Worm (Caenorhabditis elegans) whole organism, early embryonic: Measurements from ENCODE around the gene moc-1.

Source experiments
- ama-1 ChIP-seq: fragments of 150-350 bp; optimal IDR thresholded peaks from 2 replicates; lab custom pipeline; 2014
- hmbx-1 ChIP-seq: sonication (generic microtip); optimal IDR thresholded peaks from 2 replicates; lab custom pipeline; 2016; ENCODE audit warnings: mild to moderate bottlenecking, missing genetic modification characterization, missing compliant biosample characterization
- pes-1 ChIP-seq: fragments of 200-800 bp; sonication (Bioruptor generic); IDR thresholded peaks from 2 replicates; pipeline ENCODE4 v1.3.6; 2022; ENCODE audit warnings: missing genetic modification reagents, missing genetic modification characterization, missing compliant biosample characterization
- sea-1 ChIP-seq: fragments of 200-800 bp; sonication (Bioruptor generic); conservative IDR thresholded peaks from 2 replicates; pipeline ENCODE4 v1.3.6; 2022; ENCODE audit warnings: missing genetic modification characterization, missing compliant biosample characterization
- tbx-37 ChIP-seq: fragments of 200-800 bp; sonication (Bioruptor generic); conservative IDR thresholded peaks from 2 replicates; pipeline ENCODE4 v1.3.6; 2022; ENCODE audit warnings: missing genetic modification reagents, missing genetic modification characterization, missing compliant biosample characterization

ce11 chrX:10123015-10123414, 15.4 kb downstream of the moc-1 start:
- no peak for TF ChIP-seq ama-1 (lab: Kevin White, UChicago)
- no peak for TF ChIP-seq hmbx-1 (tag; lab: Kevin White, UChicago)
- no peak for TF ChIP-seq pes-1
- no peak for TF ChIP-seq sea-1 (GFP tag; lab: Robert Waterston, UW)
- no peak for TF ChIP-seq tbx-37 (GFP tag; lab: Robert Waterston, UW)
